Fruit fly (Drosophila melanogaster) whole organism, prepupa: ENCODE results near the gene CG15258.

Experiments used
- Blimp-1 ChIP-seq: fragments of 200-800 bp; sonication (Bioruptor generic); optimal IDR thresholded peaks from 3 replicates; lab custom pipeline; 2017; ENCODE audit warnings: missing biosample characterization, missing genetic modification characterization, mild to moderate bottlenecking, moderate library complexity, missing genetic modification reagents
- CG6276 ChIP-seq: fragments of 200-800 bp; sonication (Bioruptor generic); optimal IDR thresholded peaks from 2 replicates; lab custom pipeline; 2017; ENCODE audit warnings: missing biosample characterization, mild to moderate bottlenecking, missing genetic modification characterization
- CG9139 ChIP-seq: fragments of 200-800 bp; sonication (Bioruptor generic); optimal IDR thresholded peaks from 3 replicates; lab custom pipeline; 2017; ENCODE audit warnings: missing biosample characterization, mild to moderate bottlenecking, missing genetic modification characterization
- Gug ChIP-seq: fragments of 200-800 bp; sonication (Bioruptor generic); IDR thresholded peaks from 2 replicates; pipeline ENCODE4 v1.3.6; 2022; ENCODE audit warnings: missing biosample characterization, missing genetic modification characterization
- Hr39 ChIP-seq: fragments of 200-800 bp; sonication (Bioruptor generic); optimal IDR thresholded peaks from 2 replicates; lab custom pipeline; 2016; ENCODE audit warnings: missing biosample characterization, missing genetic modification characterization
- Hr4 ChIP-seq: fragments of 200-800 bp; sonication (Bioruptor generic); optimal IDR thresholded peaks from 3 replicates; lab custom pipeline; 2016; ENCODE audit warnings: missing biosample characterization, missing genetic modification characterization
- Lpt ChIP-seq: fragments of 200-800 bp; sonication (Bioruptor generic); optimal IDR thresholded peaks from 3 replicates; lab custom pipeline; 2016; ENCODE audit warnings: missing biosample characterization, missing genetic modification characterization
- Sox14 ChIP-seq: fragments of 200-800 bp; sonication (Bioruptor generic); optimal IDR thresholded peaks from 3 replicates; lab custom pipeline; 2016; ENCODE audit warnings: missing biosample characterization, missing genetic modification characterization
- achi ChIP-seq: fragments of 200-800 bp; sonication (Bioruptor generic); optimal IDR thresholded peaks from 3 replicates; lab custom pipeline; 2016; ENCODE audit warnings: missing biosample characterization, missing genetic modification characterization
- cyc ChIP-seq: fragments of 200-800 bp; sonication (Bioruptor generic); optimal IDR thresholded peaks from 3 replicates; lab custom pipeline; 2016; ENCODE audit warnings: missing biosample characterization, missing genetic modification characterization
- esn ChIP-seq: fragments of 200-800 bp; sonication (Bioruptor generic); optimal IDR thresholded peaks from 2 replicates; lab custom pipeline; 2016; ENCODE audit warnings: missing biosample characterization, mild to moderate bottlenecking, missing genetic modification characterization, moderate library complexity
- net ChIP-seq: fragments of 200-800 bp; sonication (Bioruptor generic); optimal IDR thresholded peaks from 3 replicates; lab custom pipeline; 2016; ENCODE audit warnings: missing biosample characterization, missing genetic modification characterization
- svp ChIP-seq: fragments of 200-800 bp; sonication (Bioruptor generic); peaks from one replicate; lab custom pipeline; 2016; ENCODE audit warnings: missing biosample characterization, missing genetic modification characterization

- TF ChIP-seq svp (GFP tag; lab: Kevin White, UChicago) (no peak), Blimp-1 (no peak), Hr4 (GFP tag; lab: Kevin White, UChicago) (peak; percentile 59), Gug (GFP tag; lab: Robert Waterston, UW) (no peak), CG9139 (GFP tag; lab: Kevin White, UChicago) (no peak), net (GFP tag; lab: Kevin White, UChicago) (no peak), Hr39 (GFP tag; lab: Kevin White, UChicago) (no peak), Lpt (GFP tag; lab: Kevin White, UChicago) (peak; percentile 25), CG6276 (GFP tag; lab: Kevin White, UChicago) (peak; percentile 21), cyc (GFP tag; lab: Kevin White, UChicago) (no peak), achi (peak; percentile 12), esn (no peak), Sox14 (no peak)
These were observed 16.1 kb downstream of the CG15258 start for dm6 chr2L:15345295-15345694.
